Fruit fly (Drosophila melanogaster) Kc167 (cell line): ENCODE data around the gene CG17781.

ENCODE experiments used
- Myc ChIP-seq: fragments of >200 bp; optimal IDR thresholded peaks from 2 replicates; lab custom pipeline; 2017; ENCODE audit warnings: missing external identifiers
- Sin3A ChIP-seq: fragments of >200 bp; optimal IDR thresholded peaks from 2 replicates; lab custom pipeline; 2018; ENCODE audit warnings: missing external identifiers
- h ChIP-seq: fragments of >200 bp; optimal IDR thresholded peaks from 3 replicates; lab custom pipeline; 2018; ENCODE audit warnings: missing external identifiers
- insv ChIP-seq: fragments of >200 bp; optimal IDR thresholded peaks from 3 replicates; lab custom pipeline; 2018; ENCODE audit warnings: missing external identifiers
- psq ChIP-seq: fragments of >200 bp; optimal IDR thresholded peaks from 2 replicates; lab custom pipeline; 2017; ENCODE audit warnings: missing external identifiers
- ttk ChIP-seq: sonication (Bioruptor generic); optimal IDR thresholded peaks from 2 replicates; lab custom pipeline; 2017; ENCODE audit warnings: missing external identifiers

Gene CG17781

dm6 chr3R:24375561-24375960 is at the start of gene CG17781:
Gene CG17781, minus strand, starts transcription at chr3R:24375661.
- no peak for TF ChIP-seq Myc (lab: Kevin White, UChicago)
- TF ChIP-seq h (lab: Kevin White, UChicago) = no peak
- TF ChIP-seq Sin3A (lab: Kevin White, UChicago) = no peak
- TF ChIP-seq insv = no peak

dm6 chr3R:24392207-24392939 is 16.9 kb upstream of the CG17781 start, which contains the start of gene CG13616:
Gene CG13616, plus strand, starts transcription at chr3R:24392889.
- TF ChIP-seq h (lab: Kevin White, UChicago) (no peak), ttk (lab: Kevin White, UChicago) (no peak), Sin3A (lab: Kevin White, UChicago) (no peak), insv (no peak), psq (lab: Kevin White, UChicago) (no peak), Myc (lab: Kevin White, UChicago) (no peak)

- no peak for TF ChIP-seq h (lab: Kevin White, UChicago)
- TF ChIP-seq Myc (lab: Kevin White, UChicago) = no peak
- no peak for TF ChIP-seq insv
- no peak for TF ChIP-seq ttk (lab: Kevin White, UChicago)
- no peak for TF ChIP-seq psq (lab: Kevin White, UChicago)
- TF ChIP-seq Sin3A (lab: Kevin White, UChicago) = no peak
These were observed 14.8 kb upstream of the CG17781 start, which contains the start of the genes CG5768 and CG13615 for dm6 chr3R:24390239-24390638. Gene CG5768, minus strand, starts transcription at chr3R:24390339. Gene CG13615, plus strand, starts transcription at chr3R:24390518.

- TF ChIP-seq Myc (lab: Kevin White, UChicago) (no peak), h (lab: Kevin White, UChicago) (no peak), psq (lab: Kevin White, UChicago) (no peak), insv (no peak), Sin3A (lab: Kevin White, UChicago) (no peak), ttk (lab: Kevin White, UChicago) (no peak)
These were observed 11.0 kb upstream of the CG17781 start for dm6 chr3R:24386434-24386833.

- no peak for TF ChIP-seq h (lab: Kevin White, UChicago)
- no peak for TF ChIP-seq Sin3A (lab: Kevin White, UChicago)
- TF ChIP-seq Myc (lab: Kevin White, UChicago) = no peak
- TF ChIP-seq insv = no peak
- TF ChIP-seq psq (lab: Kevin White, UChicago) = no peak
- no peak for TF ChIP-seq ttk (lab: Kevin White, UChicago)
These were observed 9.5 kb upstream of the CG17781 start, which contains the start of gene CG17780 for dm6 chr3R:24384952-24385351. Gene CG17780, minus strand, starts transcription at chr3R:24385052.

dm6 chr3R:24376565-24376964 is 1.1 kb upstream of the CG17781 start, which contains the start of gene CG33342:
Gene CG33342, plus strand, starts transcription at chr3R:24376865.
- TF ChIP-seq Sin3A (lab: Kevin White, UChicago) = no peak
- no peak for TF ChIP-seq Myc (lab: Kevin White, UChicago)
- no peak for TF ChIP-seq ttk (lab: Kevin White, UChicago)

- no peak for TF ChIP-seq psq (lab: Kevin White, UChicago)
- no peak for TF ChIP-seq Myc (lab: Kevin White, UChicago)
- TF ChIP-seq Sin3A (lab: Kevin White, UChicago) = no peak
- TF ChIP-seq ttk (lab: Kevin White, UChicago) = no peak
- TF ChIP-seq h (lab: Kevin White, UChicago) = no peak
- TF ChIP-seq insv = no peak
These were observed 2.8 kb downstream of the CG17781 start, which contains the start of gene CG17782 for dm6 chr3R:24372662-24373061. Gene CG17782, minus strand, starts transcription at chr3R:24372762.

- no peak for TF ChIP-seq ttk (lab: Kevin White, UChicago)
- TF ChIP-seq Sin3A (lab: Kevin White, UChicago) = no peak
- no peak for TF ChIP-seq psq (lab: Kevin White, UChicago)
- TF ChIP-seq Myc (lab: Kevin White, UChicago) = no peak
- no peak for TF ChIP-seq h (lab: Kevin White, UChicago)
- no peak for TF ChIP-seq insv
These were observed 6.2 kb downstream of the CG17781 start, which contains the start of gene CG13614 for dm6 chr3R:24369268-24369667. Gene CG13614, plus strand, starts transcription at chr3R:24369568.

dm6 chr3R:24368064-24368463 is 7.4 kb downstream of the CG17781 start, which contains the start of the genes CG42812 and CG33341:
Gene CG42812, minus strand, starts transcription at chr3R:24368164.
Gene CG33341, plus strand, starts transcription at chr3R:24368358.
- TF ChIP-seq h (lab: Kevin White, UChicago) (no peak), insv (no peak), ttk (lab: Kevin White, UChicago) (no peak), psq (lab: Kevin White, UChicago) (no peak), Sin3A (lab: Kevin White, UChicago) (no peak)

dm6 chr3R:24367120-24367519 is 8.3 kb downstream of the CG17781 start, which contains the start of gene CG42811:
Gene CG42811, minus strand, starts transcription at chr3R:24367220.
- TF ChIP-seq Myc (lab: Kevin White, UChicago) (no peak), Sin3A (lab: Kevin White, UChicago) (no peak), insv (no peak), h (lab: Kevin White, UChicago) (no peak), ttk (lab: Kevin White, UChicago) (no peak), psq (lab: Kevin White, UChicago) (no peak)

- TF ChIP-seq ttk (lab: Kevin White, UChicago) (no peak), Sin3A (lab: Kevin White, UChicago) (no peak), psq (lab: Kevin White, UChicago) (no peak), h (lab: Kevin White, UChicago) (no peak), insv (no peak), Myc (lab: Kevin White, UChicago) (no peak)
These were observed 10.4 kb downstream of the CG17781 start, which contains the start of the genes CG17784 and CG13613 for dm6 chr3R:24364880-24365604. Gene CG17784, minus strand, starts transcription at chr3R:24364980. Gene CG13613, plus strand, starts transcription at chr3R:24365554.
